Worm (Caenorhabditis elegans) whole organism, late embryonic: ENCODE data around the gene gmap-2.
A peak's percentile ranks its signal among the peaks of the same experiment; 100 is the strongest.

ENCODE experiments used
- C08G9.2 ChIP-seq: sonication (generic microtip); optimal IDR thresholded peaks from 2 replicates; lab custom pipeline; 2016; ENCODE audit warnings: mild to moderate bottlenecking, missing genetic modification characterization, moderate library complexity, missing compliant biosample characterization
- K02D7.2 ChIP-seq: sonication (generic microtip); optimal IDR thresholded peaks from 2 replicates; lab custom pipeline; 2017; ENCODE audit warnings: mild to moderate bottlenecking, missing genetic modification characterization, missing compliant biosample characterization
- K09A11.1 ChIP-seq: sonication (generic microtip); optimal IDR thresholded peaks from 2 replicates; lab custom pipeline; 2017; ENCODE audit warnings: antibody characterized with exemption, mild to moderate bottlenecking, missing genetic modification characterization, missing compliant biosample characterization; ENCODE audit not compliant: insufficient read depth
- T23F11.4 ChIP-seq: fragments of 200-800 bp; sonication (Bioruptor generic); optimal IDR thresholded peaks from 2 replicates; lab custom pipeline; 2018; ENCODE audit warnings: mild to moderate bottlenecking, missing genetic modification characterization, missing compliant biosample characterization
- Y22D7AL.16 ChIP-seq: sonication (generic microtip); optimal IDR thresholded peaks from 2 replicates; lab custom pipeline; 2016; ENCODE audit warnings: missing genetic modification characterization, missing compliant biosample characterization
- ama-1 ChIP-seq: fragments of 150-350 bp; optimal IDR thresholded peaks from 2 replicates; lab custom pipeline; 2014
- ceh-19 ChIP-seq: fragments of 200-800 bp; sonication (Bioruptor generic); optimal IDR thresholded peaks from 2 replicates; lab custom pipeline; 2018; ENCODE audit warnings: mild to moderate bottlenecking, missing genetic modification characterization, missing compliant biosample characterization
- ceh-2 ChIP-seq: sonication (generic microtip); optimal IDR thresholded peaks from 2 replicates; lab custom pipeline; 2016; ENCODE audit warnings: missing genotype, missing genetic modification characterization, missing compliant biosample characterization
- ceh-22 ChIP-seq: sonication (generic microtip); optimal IDR thresholded peaks from 2 replicates; lab custom pipeline; 2017; ENCODE audit warnings: missing biosample characterization, missing genetic modification characterization
- ceh-24 ChIP-seq: sonication (generic microtip); optimal IDR thresholded peaks from 2 replicates; lab custom pipeline; 2016; ENCODE audit warnings: mild to moderate bottlenecking, missing genetic modification characterization, missing compliant biosample characterization
- ceh-6 ChIP-seq: fragments of 200-800 bp; sonication (Bioruptor generic); optimal IDR thresholded peaks from 2 replicates; lab custom pipeline; 2018; ENCODE audit warnings: mild to moderate bottlenecking, missing genetic modification characterization, missing compliant biosample characterization
- dmd-4 ChIP-seq: sonication (generic microtip); optimal IDR thresholded peaks from 2 replicates; lab custom pipeline; 2016; ENCODE audit warnings: borderline replicate concordance, missing genetic modification characterization, missing compliant biosample characterization
- elt-2 ChIP-seq: sonication (generic microtip); optimal IDR thresholded peaks from 2 replicates; lab custom pipeline; 2016; ENCODE audit warnings: missing genetic modification reagents, missing genetic modification characterization, missing compliant biosample characterization
- elt-4 ChIP-seq: sonication (generic microtip); optimal IDR thresholded peaks from 2 replicates; lab custom pipeline; 2016; ENCODE audit warnings: missing genetic modification characterization, missing compliant biosample characterization
- ets-4 ChIP-seq: sonication (generic microtip); optimal IDR thresholded peaks from 2 replicates; lab custom pipeline; 2016; ENCODE audit warnings: missing genetic modification characterization, missing compliant biosample characterization
- fax-1 ChIP-seq: sonication (generic microtip); optimal IDR thresholded peaks from 2 replicates; lab custom pipeline; 2016; ENCODE audit warnings: missing genotype, missing genetic modification characterization, missing compliant biosample characterization
- hlh-13 ChIP-seq: fragments of 200-800 bp; sonication (Bioruptor generic); optimal IDR thresholded peaks from 2 replicates; lab custom pipeline; 2018; ENCODE audit warnings: mild to moderate bottlenecking, missing genetic modification characterization, missing compliant biosample characterization
- hlh-30 ChIP-seq: sonication (generic microtip); optimal IDR thresholded peaks from 2 replicates; lab custom pipeline; 2017; ENCODE audit warnings: antibody characterized with exemption, missing genetic modification characterization, missing compliant biosample characterization; ENCODE audit not compliant: insufficient read depth
- hlh-6 ChIP-seq: sonication (generic microtip); optimal IDR thresholded peaks from 2 replicates; lab custom pipeline; 2016; ENCODE audit warnings: missing genotype, missing genetic modification characterization, missing compliant biosample characterization
- nfya-1 ChIP-seq: sonication (generic microtip); optimal IDR thresholded peaks from 2 replicates; lab custom pipeline; 2017; ENCODE audit warnings: missing genetic modification characterization, mild to moderate bottlenecking, missing compliant biosample characterization, antibody characterized with exemption, moderate library complexity
- pag-3 ChIP-seq: sonication (generic microtip); optimal IDR thresholded peaks from 2 replicates; lab custom pipeline; 2016; ENCODE audit warnings: missing compliant biosample characterization, missing genetic modification characterization, borderline replicate concordance
- pax-1 ChIP-seq: fragments of 150-350 bp; optimal IDR thresholded peaks from 2 replicates; lab custom pipeline; 2014; ENCODE audit warnings: missing biosample characterization, missing genetic modification characterization
- pha-2 ChIP-seq: sonication (generic microtip); optimal IDR thresholded peaks from 2 replicates; lab custom pipeline; 2017; ENCODE audit warnings: mild to moderate bottlenecking, missing genetic modification characterization, missing compliant biosample characterization
- pha-4 ChIP-seq: fragments of 150-350 bp; optimal IDR thresholded peaks from 2 replicates; lab custom pipeline; 2018; ENCODE audit warnings: missing biosample characterization, missing genetic modification reagents, missing genetic modification characterization
- pqm-1 ChIP-seq: sonication (generic microtip); optimal IDR thresholded peaks from 2 replicates; lab custom pipeline; 2016; ENCODE audit warnings: missing genetic modification characterization, missing compliant biosample characterization
- pros-1 ChIP-seq: fragments of 150-350 bp; optimal IDR thresholded peaks from 2 replicates; lab custom pipeline; 2014; ENCODE audit warnings: missing biosample characterization, missing genetic modification reagents, missing genetic modification characterization
- ref-2 ChIP-seq: sonication (generic microtip); optimal IDR thresholded peaks from 2 replicates; lab custom pipeline; 2016; ENCODE audit warnings: missing genetic modification characterization, missing compliant biosample characterization
- rnt-1 ChIP-seq: sonication (generic microtip); optimal IDR thresholded peaks from 2 replicates; lab custom pipeline; 2016; ENCODE audit warnings: missing genetic modification characterization, missing compliant biosample characterization
- sdc-2 ChIP-seq: sonication (generic microtip); optimal IDR thresholded peaks from 2 replicates; lab custom pipeline; 2016; ENCODE audit warnings: missing genotype, missing genetic modification characterization, missing compliant biosample characterization
- sox-2 ChIP-seq: fragments of 200-800 bp; sonication (Bioruptor generic); IDR thresholded peaks from 2 replicates; pipeline ENCODE4 v1.3.6; 2022; ENCODE audit warnings: missing genetic modification reagents, missing genetic modification characterization, missing compliant biosample characterization
- sox-4 ChIP-seq: sonication (generic microtip); optimal IDR thresholded peaks from 2 replicates; lab custom pipeline; 2017; ENCODE audit warnings: mild to moderate bottlenecking, missing genetic modification characterization, inconsistent platforms, missing compliant biosample characterization
- unc-3 ChIP-seq, 2 experiments: fragments of 200-800 bp in 1 of 2; sonication (Bioruptor generic) in 1 of 2; sonication (generic microtip) in 1 of 2; conservative IDR thresholded peaks in 1 of 2; optimal IDR thresholded peaks in 1 of 2; 2 replicates each; pipeline versions ENCODE4 v1.3.6 to Lab custom; 2016 to 2022; ENCODE audit warnings: missing compliant biosample characterization in 2 of 2, missing genetic modification characterization in 2 of 2, missing genetic modification reagents in 1 of 2
- unc-42 ChIP-seq: sonication (generic microtip); optimal IDR thresholded peaks from 2 replicates; lab custom pipeline; 2016; ENCODE audit warnings: missing genotype, missing genetic modification characterization, missing compliant biosample characterization

The gmap-2 gene

DNA sequence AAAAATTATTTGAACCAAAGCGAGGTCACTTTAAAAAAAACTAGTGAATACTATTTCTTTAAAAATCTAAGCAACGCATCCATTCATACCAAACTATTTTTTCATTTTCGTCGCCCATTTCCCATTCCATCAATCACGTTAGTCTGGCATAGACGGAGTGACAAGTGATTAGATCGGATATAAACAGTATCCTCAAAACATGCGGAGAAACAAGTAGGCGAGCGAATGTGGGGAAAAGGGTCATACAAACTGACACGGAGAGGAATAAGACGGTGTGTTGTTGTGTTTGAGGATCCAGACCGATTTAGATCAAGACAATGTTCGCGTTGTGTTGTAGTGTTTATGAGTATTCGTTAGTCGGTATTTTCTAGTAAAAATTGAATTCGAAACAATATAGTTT is 30.6 kb downstream of the gmap-2 start:
- TF ChIP-seq K09A11.1 (tag; lab: Kevin White, UChicago), result no peak
- no peak for TF ChIP-seq sox-4

DNA sequence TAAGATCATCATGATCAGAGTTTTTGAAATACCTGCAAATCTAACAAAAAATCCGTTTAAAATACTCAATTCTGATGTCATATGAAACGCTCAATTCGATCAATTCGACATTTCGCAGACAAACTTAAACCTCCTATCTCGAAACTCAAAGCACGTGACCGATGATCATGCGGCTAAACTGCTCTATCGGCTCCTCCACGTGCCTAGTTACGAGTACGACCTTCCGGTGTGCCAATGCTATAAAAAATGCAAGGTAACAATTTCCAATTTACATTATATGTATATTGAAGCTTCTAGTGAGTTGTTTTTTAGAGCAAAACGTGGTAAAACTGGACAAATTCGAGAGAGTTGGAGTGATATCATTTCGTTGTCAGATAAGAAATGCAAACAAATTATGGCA is 31.8 kb downstream of the gmap-2 start:
- TF ChIP-seq hlh-6 (tag; lab: Kevin White, UChicago) (no peak), hlh-30 (tag; lab: Kevin White, UChicago) (peak; percentile 26)

- TF ChIP-seq elt-2 (tag; lab: Kevin White, UChicago) (no peak), C08G9.2 (tag; lab: Kevin White, UChicago) (no peak), fax-1 (tag; lab: Kevin White, UChicago) (no peak), ceh-22 (tag; lab: Kevin White, UChicago) (no peak), pha-2 (no peak), pag-3 (tag; lab: Kevin White, UChicago) (no peak), sdc-2 (tag; lab: Kevin White, UChicago) (no peak), elt-4 (tag; lab: Kevin White, UChicago) (no peak), Y22D7AL.16 (tag; lab: Kevin White, UChicago) (no peak), rnt-1 (tag; lab: Kevin White, UChicago) (no peak), T23F11.4 (no peak), pax-1 (tag; lab: Kevin White, UChicago) (no peak), hlh-13 (no peak), ama-1 (lab: Kevin White, UChicago) (no peak), unc-3 (GFP tag; conservative IDR thresholded peaks at IDR 0.05; lab: Robert Waterston, UW) (no peak), unc-3 (tag; optimal IDR thresholded peaks at IDR 0.05; lab: Kevin White, UChicago) (no peak), ceh-24 (tag; lab: Kevin White, UChicago) (no peak), sox-2 (GFP tag; lab: Robert Waterston, UW) (no peak)
- TF ChIP-seq, all 69 proteins: peak for 0
Observed at ce11 chrX:12909910-12910309, 33.2 kb downstream of the gmap-2 start.

DNA sequence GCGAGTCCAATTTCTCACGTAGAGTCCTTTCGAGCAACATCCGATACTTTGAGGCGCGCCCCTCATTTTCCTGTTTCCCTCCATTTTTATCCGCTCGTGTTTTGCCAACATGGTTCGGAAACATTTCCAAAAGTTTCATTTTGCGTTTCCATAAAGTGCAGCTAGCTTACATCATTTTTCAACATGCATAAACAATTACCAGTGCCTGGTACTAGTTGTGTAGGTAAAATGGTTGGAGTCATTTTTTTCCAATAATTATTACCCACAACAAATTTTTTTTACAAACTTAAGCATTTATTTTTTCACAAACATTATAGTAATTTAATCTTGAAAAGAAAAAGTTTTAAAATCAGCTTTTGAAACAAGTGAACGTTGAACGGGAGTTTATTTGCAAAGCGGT is 34.4 kb downstream of the gmap-2 start:
- TF ChIP-seq unc-42 (tag; lab: Kevin White, UChicago), result no peak
- no peak for TF ChIP-seq C08G9.2 (tag; lab: Kevin White, UChicago)
- no peak for TF ChIP-seq pqm-1
- TF ChIP-seq ceh-2 (tag; lab: Kevin White, UChicago), result no peak
- TF ChIP-seq pha-4 (tag; lab: Kevin White, UChicago), result no peak
- TF ChIP-seq dmd-4 (tag; lab: Kevin White, UChicago), result no peak
- TF ChIP-seq, all 69 proteins: peak for 0

DNA sequence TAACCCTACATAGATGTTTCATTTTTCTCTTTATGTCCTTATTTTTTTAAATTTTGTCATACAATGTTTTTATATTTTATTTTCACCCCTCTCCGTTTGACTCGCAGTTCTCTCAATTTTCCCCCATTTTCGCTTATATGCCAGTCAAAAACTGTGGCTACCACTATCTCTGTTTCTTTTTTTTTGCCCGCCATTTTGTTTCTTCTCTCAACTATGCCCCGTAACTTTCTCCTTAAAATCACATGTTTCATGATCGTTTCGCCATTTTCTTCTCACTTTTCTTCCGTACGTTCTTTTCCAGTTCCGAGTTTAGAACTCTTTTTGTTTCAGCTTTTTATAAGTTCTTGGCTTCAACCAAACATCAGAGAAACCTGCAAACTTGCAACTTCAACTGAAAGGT is 35.6 kb downstream of the gmap-2 start, which contains the start of gene pqn-18:
Gene pqn-18 (plus strand): TSS at position 331 of the 400 bp plus-strand sequence.
- no peak for TF ChIP-seq ets-4
- no peak for TF ChIP-seq hlh-6 (tag; lab: Kevin White, UChicago)
- TF ChIP-seq pros-1 (tag; lab: Kevin White, UChicago), result no peak
- no peak for TF ChIP-seq ceh-6 (GFP tag; lab: Kevin White, UChicago)
- no peak for TF ChIP-seq K02D7.2 (tag; lab: Kevin White, UChicago)
- TF ChIP-seq fax-1 (tag; lab: Kevin White, UChicago), result no peak
- no peak for TF ChIP-seq nfya-1 (tag; lab: Kevin White, UChicago)
- TF ChIP-seq ceh-22 (tag; lab: Kevin White, UChicago), result no peak
- no peak for TF ChIP-seq elt-4 (tag; lab: Kevin White, UChicago)
- TF ChIP-seq ref-2, result no peak
- TF ChIP-seq ceh-19 (GFP tag; lab: Kevin White, UChicago), result no peak
